Fruit fly (Drosophila melanogaster): ENCODE results near the gene dpr8.
"Not testable (repeated sequence)": the region's sequence is repeated elsewhere in the genome, so short reads cannot be mapped to it uniquely, and the experiment has no call there.

dpr8 gene

dm6 chrX:14321963-14322362 lies at the start of gene dpr8:
dpr8 (plus strand) TSS chrX:14322226.
- TF ChIP-seq net (GFP tag; optimal IDR thresholded peaks at IDR 0.05) (no peak), svp (GFP tag) (peak; percentile 48)

dm6 chrX:14277435-14277834 lies 44.6 kb upstream of the dpr8 start, which contains the start of gene Muc12Ea:
Muc12Ea (plus strand) TSS chrX:14277735.
- TF ChIP-seq Hr38 (GFP tag; optimal IDR thresholded peaks at IDR 0.05) = no peak
- TF ChIP-seq Eip78C (GFP tag) = no peak
- TF ChIP-seq dac (GFP tag; optimal IDR thresholded peaks at IDR 0.05) = no peak
- TF ChIP-seq dsx (GFP tag; optimal IDR thresholded peaks at IDR 0.05; ENCODE audit: poor library complexity, severe bottlenecking) = no peak
- TF ChIP-seq Smox (GFP tag; optimal IDR thresholded peaks at IDR 0.05) = no peak
- no peak for TF ChIP-seq Blimp-1 (GFP tag; optimal IDR thresholded peaks at IDR 0.05)
- TF ChIP-seq CG8319 (GFP tag; optimal IDR thresholded peaks at IDR 0.05) = no peak
- no peak for TF ChIP-seq CG10631 (GFP tag; optimal IDR thresholded peaks at IDR 0.05)
- TF ChIP-seq cyc (GFP tag; optimal IDR thresholded peaks at IDR 0.05) = no peak
- TF ChIP-seq salr (GFP tag; optimal IDR thresholded peaks at IDR 0.05) = no peak
- no peak for TF ChIP-seq CG8632 (GFP tag; optimal IDR thresholded peaks at IDR 0.05)
- no peak for TF ChIP-seq CG32006 (GFP tag; optimal IDR thresholded peaks at IDR 0.05)
- TF ChIP-seq Sox14 (GFP tag; optimal IDR thresholded peaks at IDR 0.05) = no peak
- no peak for TF ChIP-seq CG6854 (GFP tag; optimal IDR thresholded peaks at IDR 0.05)
- TF ChIP-seq CG11762 (GFP tag; optimal IDR thresholded peaks at IDR 0.05; ENCODE audit: insufficient read depth) = no peak
- TF ChIP-seq CG7368 (GFP tag; optimal IDR thresholded peaks at IDR 0.05) = no peak
- no peak for TF ChIP-seq Met (GFP tag; optimal IDR thresholded peaks at IDR 0.05)
- TF ChIP-seq ss (GFP tag; optimal IDR thresholded peaks at IDR 0.05) = no peak

- TF ChIP-seq dac (GFP tag; optimal IDR thresholded peaks at IDR 0.05) (no peak), CG34406 (GFP tag; optimal IDR thresholded peaks at IDR 0.05) (no peak), vri (GFP tag; optimal IDR thresholded peaks at IDR 0.05) (no peak), salr (GFP tag; optimal IDR thresholded peaks at IDR 0.05) (no peak), dsx (GFP tag; optimal IDR thresholded peaks at IDR 0.05; ENCODE audit: poor library complexity, severe bottlenecking) (no peak), CG9139 (GFP tag; optimal IDR thresholded peaks at IDR 0.05) (no peak), CG1621 (tag; optimal IDR thresholded peaks at IDR 0.05) (no peak), CG10631 (GFP tag; optimal IDR thresholded peaks at IDR 0.05) (no peak), achi (GFP tag; optimal IDR thresholded peaks at IDR 0.05) (no peak), CG8319 (GFP tag; optimal IDR thresholded peaks at IDR 0.05) (no peak), Smox (GFP tag; optimal IDR thresholded peaks at IDR 0.05) (no peak), CG6276 (GFP tag; optimal IDR thresholded peaks at IDR 0.05) (no peak), Gug (GFP tag; IDR thresholded peaks at IDR 0.05) (no peak), CG3032 (tag; optimal IDR thresholded peaks at IDR 0.05) (no peak), Lpt (GFP tag; optimal IDR thresholded peaks at IDR 0.05) (no peak), CG6163 (GFP tag; IDR thresholded peaks at IDR 0.05) (no peak), ss (GFP tag; optimal IDR thresholded peaks at IDR 0.05) (no peak)
Observed at dm6 chrX:14289293-14289692, 32.7 kb upstream of the dpr8 start, which contains the start of gene CG9400. CG9400 (minus strand) TSS chrX:14289393.

dm6 chrX:14315483-14315882 lies 6.5 kb upstream of the dpr8 start, which contains the start of gene betaNACtes2:
betaNACtes2 (minus strand) TSS chrX:14315583.
- TF ChIP-seq CG1621 (tag; optimal IDR thresholded peaks at IDR 0.05); CG3032 (tag; optimal IDR thresholded peaks at IDR 0.05); cyc (GFP tag; optimal IDR thresholded peaks at IDR 0.05): not testable (repeated sequence)

dm6 chrX:14317050-14317449 lies 5.0 kb upstream of the dpr8 start, which contains the start of gene betaNACtes6:
betaNACtes6 (minus strand) TSS chrX:14317150.
- TF ChIP-seq CG15336 (GFP tag; IDR thresholded peaks at IDR 0.05); net (GFP tag; optimal IDR thresholded peaks at IDR 0.05); achi (GFP tag; optimal IDR thresholded peaks at IDR 0.05): not testable (repeated sequence)

Measured in whole organism, prepupa.